Worm (Caenorhabditis elegans): ENCODE data around the gene lys-3.

ce11 chrV:10275619-10276018, 7.7 kb downstream of the lys-3 start, which contains the start of gene Y22F5A.11:
- TF ChIP-seq nhr-11 (tag; optimal IDR thresholded peaks at IDR 0.05) (no peak), egl-27 (tag; optimal IDR thresholded peaks at IDR 0.05) (no peak), jun-1 (tag; optimal IDR thresholded peaks at IDR 0.05) (no peak), nhr-23 (tag; optimal IDR thresholded peaks at IDR 0.05) (no peak), fos-1 (tag; optimal IDR thresholded peaks at IDR 0.05) (no peak), mml-1 (tag; optimal IDR thresholded peaks at IDR 0.05) (no peak), fkh-10 (GFP tag; optimal IDR thresholded peaks at IDR 0.05) (no peak)

Measured in whole organism, L3 larva.